Worm (Caenorhabditis elegans) whole organism, early embryonic: Measurements from ENCODE around the gene irld-17.

Experiments used
- B0310.2 ChIP-seq: sonication (generic microtip); optimal IDR thresholded peaks from 2 replicates; lab custom pipeline; 2016; ENCODE audit warnings: mild to moderate bottlenecking, missing genetic modification characterization, missing compliant biosample characterization
- F13C5.2 ChIP-seq: sonication (generic microtip); optimal IDR thresholded peaks from 2 replicates; lab custom pipeline; 2017; ENCODE audit warnings: mild to moderate bottlenecking, missing genetic modification characterization, inconsistent platforms, missing compliant biosample characterization
- aly-1 ChIP-seq: sonication (generic microtip); optimal IDR thresholded peaks from 2 replicates; lab custom pipeline; 2016; ENCODE audit warnings: missing genetic modification characterization, missing compliant biosample characterization
- ama-1 ChIP-seq: fragments of 150-350 bp; optimal IDR thresholded peaks from 2 replicates; lab custom pipeline; 2014
- ceh-13 ChIP-seq: fragments of 200-800 bp; sonication (Bioruptor generic); optimal IDR thresholded peaks from 2 replicates; lab custom pipeline; 2018; ENCODE audit warnings: mild to moderate bottlenecking, missing genetic modification characterization, missing compliant biosample characterization
- ceh-36 ChIP-seq: sonication (generic microtip); optimal IDR thresholded peaks from 2 replicates; lab custom pipeline; 2016; ENCODE audit warnings: missing genetic modification characterization, inconsistent platforms, missing compliant biosample characterization
- ets-7 ChIP-seq: sonication (generic microtip); optimal IDR thresholded peaks from 2 replicates; lab custom pipeline; 2016; ENCODE audit warnings: missing genotype, missing genetic modification characterization, missing compliant biosample characterization
- flt-1 ChIP-seq: fragments of 200-800 bp; sonication (Bioruptor generic); IDR thresholded peaks from 2 replicates; pipeline ENCODE4 v1.3.6; 2022; ENCODE audit warnings: missing genetic modification characterization, missing compliant biosample characterization
- hmbx-1 ChIP-seq: sonication (generic microtip); optimal IDR thresholded peaks from 2 replicates; lab custom pipeline; 2016; ENCODE audit warnings: mild to moderate bottlenecking, missing genetic modification characterization, missing compliant biosample characterization
- hmg-4 ChIP-seq: fragments of 200-800 bp; sonication (Bioruptor generic); optimal IDR thresholded peaks from 2 replicates; lab custom pipeline; 2018; ENCODE audit warnings: mild to moderate bottlenecking, missing genetic modification characterization, missing compliant biosample characterization
- hnd-1 ChIP-seq: sonication (generic microtip); optimal IDR thresholded peaks from 2 replicates; lab custom pipeline; 2016; ENCODE audit warnings: missing genetic modification characterization, missing compliant biosample characterization
- pes-1 ChIP-seq: fragments of 200-800 bp; sonication (Bioruptor generic); IDR thresholded peaks from 2 replicates; pipeline ENCODE4 v1.3.6; 2022; ENCODE audit warnings: missing genetic modification reagents, missing genetic modification characterization, missing compliant biosample characterization
- scrt-1 ChIP-seq: fragments of 200-800 bp; sonication (Bioruptor generic); IDR thresholded peaks from 2 replicates; pipeline ENCODE4 v1.3.6; 2022; ENCODE audit warnings: missing genetic modification characterization, missing compliant biosample characterization
- sea-1 ChIP-seq: fragments of 200-800 bp; sonication (Bioruptor generic); conservative IDR thresholded peaks from 2 replicates; pipeline ENCODE4 v1.3.6; 2022; ENCODE audit warnings: missing genetic modification characterization, missing compliant biosample characterization
- tbx-11 ChIP-seq: fragments of 200-800 bp; sonication (Bioruptor generic); IDR thresholded peaks from 2 replicates; pipeline ENCODE4 v1.3.6; 2022; ENCODE audit warnings: missing genetic modification characterization, missing compliant biosample characterization
- tbx-37 ChIP-seq: fragments of 200-800 bp; sonication (Bioruptor generic); conservative IDR thresholded peaks from 2 replicates; pipeline ENCODE4 v1.3.6; 2022; ENCODE audit warnings: missing genetic modification reagents, missing genetic modification characterization, missing compliant biosample characterization
- tra-4 ChIP-seq: sonication (generic microtip); optimal IDR thresholded peaks from 2 replicates; lab custom pipeline; 2017; ENCODE audit warnings: missing genetic modification characterization, missing compliant biosample characterization

The irld-17 gene

ce11 chrV:1662270-1662669 lies 30.5 kb downstream of the irld-17 start, which contains the start of gene irld-40:
TSS of gene irld-40 (plus strand) at chrV:1662570.
- TF ChIP-seq tbx-37 (GFP tag; lab: Robert Waterston, UW) (no peak), pes-1 (GFP tag; lab: Robert Waterston, UW) (no peak), ceh-36 (no peak), ets-7 (tag; lab: Kevin White, UChicago) (no peak), flt-1 (GFP tag; lab: Robert Waterston, UW) (no peak), F13C5.2 (tag; lab: Kevin White, UChicago) (no peak), hmg-4 (GFP tag; lab: Kevin White, UChicago) (no peak), sea-1 (GFP tag; lab: Robert Waterston, UW) (no peak), ama-1 (lab: Kevin White, UChicago) (no peak), B0310.2 (tag; lab: Kevin White, UChicago) (no peak), hnd-1 (tag; lab: Kevin White, UChicago) (no peak), hmbx-1 (tag; lab: Kevin White, UChicago) (no peak), tra-4 (no peak), scrt-1 (GFP tag; lab: Robert Waterston, UW) (no peak), tbx-11 (no peak), ceh-13 (GFP tag; lab: Kevin White, UChicago) (no peak), aly-1 (tag; lab: Kevin White, UChicago) (no peak)

- no peak for TF ChIP-seq ceh-36
- no peak for TF ChIP-seq tbx-37 (GFP tag; lab: Robert Waterston, UW)
- no peak for TF ChIP-seq hmbx-1 (tag; lab: Kevin White, UChicago)
- TF ChIP-seq hnd-1 (tag; lab: Kevin White, UChicago) = no peak
- TF ChIP-seq aly-1 (tag; lab: Kevin White, UChicago) = no peak
- no peak for TF ChIP-seq tra-4
- TF ChIP-seq tbx-11 = no peak
- no peak for TF ChIP-seq ets-7 (tag; lab: Kevin White, UChicago)
- TF ChIP-seq F13C5.2 (tag; lab: Kevin White, UChicago) = no peak
- no peak for TF ChIP-seq B0310.2 (tag; lab: Kevin White, UChicago)
- TF ChIP-seq pes-1 (GFP tag; lab: Robert Waterston, UW) = no peak
- TF ChIP-seq ceh-13 (GFP tag; lab: Kevin White, UChicago) = no peak
- no peak for TF ChIP-seq ama-1 (lab: Kevin White, UChicago)
- no peak for TF ChIP-seq sea-1 (GFP tag; lab: Robert Waterston, UW)
- no peak for TF ChIP-seq flt-1 (GFP tag; lab: Robert Waterston, UW)
Observed at ce11 chrV:1664921-1665320, 33.1 kb downstream of the irld-17 start, which contains the start of gene K04F1.9. TSS of gene K04F1.9 (plus strand) at chrV:1665221.

ce11 chrV:1666904-1667303 lies 35.1 kb downstream of the irld-17 start, which contains the start of gene K04F1.8:
TSS of gene K04F1.8 (plus strand) at chrV:1667204.
- TF ChIP-seq hnd-1 (tag; lab: Kevin White, UChicago) (no peak), hmbx-1 (tag; lab: Kevin White, UChicago) (no peak), pes-1 (GFP tag; lab: Robert Waterston, UW) (no peak), flt-1 (GFP tag; lab: Robert Waterston, UW) (no peak), B0310.2 (tag; lab: Kevin White, UChicago) (no peak), ceh-36 (no peak), sea-1 (GFP tag; lab: Robert Waterston, UW) (no peak), tra-4 (no peak), F13C5.2 (tag; lab: Kevin White, UChicago) (no peak), tbx-11 (no peak), hmg-4 (GFP tag; lab: Kevin White, UChicago) (no peak), ceh-13 (GFP tag; lab: Kevin White, UChicago) (no peak), tbx-37 (GFP tag; lab: Robert Waterston, UW) (no peak), scrt-1 (GFP tag; lab: Robert Waterston, UW) (no peak)

ce11 chrV:1668216-1668615 lies 36.4 kb downstream of the irld-17 start, which contains the start of gene irld-42:
TSS of gene irld-42 (plus strand) at chrV:1668516.
- TF ChIP-seq ama-1 (lab: Kevin White, UChicago) (no peak), aly-1 (tag; lab: Kevin White, UChicago) (no peak), tbx-11 (no peak), pes-1 (GFP tag; lab: Robert Waterston, UW) (no peak), hnd-1 (tag; lab: Kevin White, UChicago) (no peak), ceh-13 (GFP tag; lab: Kevin White, UChicago) (no peak), sea-1 (GFP tag; lab: Robert Waterston, UW) (no peak), flt-1 (GFP tag; lab: Robert Waterston, UW) (no peak), ceh-36 (no peak), hmg-4 (GFP tag; lab: Kevin White, UChicago) (no peak), B0310.2 (tag; lab: Kevin White, UChicago) (no peak), scrt-1 (GFP tag; lab: Robert Waterston, UW) (no peak), F13C5.2 (tag; lab: Kevin White, UChicago) (no peak), ets-7 (tag; lab: Kevin White, UChicago) (no peak), tbx-37 (GFP tag; lab: Robert Waterston, UW) (no peak), tra-4 (no peak), hmbx-1 (tag; lab: Kevin White, UChicago) (no peak)

- TF ChIP-seq pes-1 (GFP tag; lab: Robert Waterston, UW) (no peak), hnd-1 (tag; lab: Kevin White, UChicago) (no peak), sea-1 (GFP tag; lab: Robert Waterston, UW) (no peak), tbx-11 (no peak)
Observed at ce11 chrV:1678228-1678627, 46.4 kb downstream of the irld-17 start, which contains the start of gene srw-98. TSS of gene srw-98 (minus strand) at chrV:1678328.

- TF ChIP-seq sea-1 (GFP tag; lab: Robert Waterston, UW) (no peak), ets-7 (tag; lab: Kevin White, UChicago) (no peak), ceh-13 (GFP tag; lab: Kevin White, UChicago) (no peak), pes-1 (GFP tag; lab: Robert Waterston, UW) (no peak), ama-1 (lab: Kevin White, UChicago) (no peak), hmg-4 (GFP tag; lab: Kevin White, UChicago) (no peak), aly-1 (tag; lab: Kevin White, UChicago) (no peak), ceh-36 (no peak), tbx-11 (no peak), scrt-1 (GFP tag; lab: Robert Waterston, UW) (no peak), hnd-1 (tag; lab: Kevin White, UChicago) (no peak), B0310.2 (tag; lab: Kevin White, UChicago) (no peak), hmbx-1 (tag; lab: Kevin White, UChicago) (no peak), tra-4 (no peak), tbx-37 (GFP tag; lab: Robert Waterston, UW) (no peak), flt-1 (GFP tag; lab: Robert Waterston, UW) (no peak), F13C5.2 (tag; lab: Kevin White, UChicago) (no peak)
Observed at ce11 chrV:1680770-1681169, 49.0 kb downstream of the irld-17 start, which contains the start of gene srw-91. TSS of gene srw-91 (minus strand) at chrV:1680870.
